Fruit fly (Drosophila melanogaster): ENCODE data around the gene CG8132.
A peak's percentile ranks its signal among the peaks of the same experiment; 100 is the strongest.

DNA sequence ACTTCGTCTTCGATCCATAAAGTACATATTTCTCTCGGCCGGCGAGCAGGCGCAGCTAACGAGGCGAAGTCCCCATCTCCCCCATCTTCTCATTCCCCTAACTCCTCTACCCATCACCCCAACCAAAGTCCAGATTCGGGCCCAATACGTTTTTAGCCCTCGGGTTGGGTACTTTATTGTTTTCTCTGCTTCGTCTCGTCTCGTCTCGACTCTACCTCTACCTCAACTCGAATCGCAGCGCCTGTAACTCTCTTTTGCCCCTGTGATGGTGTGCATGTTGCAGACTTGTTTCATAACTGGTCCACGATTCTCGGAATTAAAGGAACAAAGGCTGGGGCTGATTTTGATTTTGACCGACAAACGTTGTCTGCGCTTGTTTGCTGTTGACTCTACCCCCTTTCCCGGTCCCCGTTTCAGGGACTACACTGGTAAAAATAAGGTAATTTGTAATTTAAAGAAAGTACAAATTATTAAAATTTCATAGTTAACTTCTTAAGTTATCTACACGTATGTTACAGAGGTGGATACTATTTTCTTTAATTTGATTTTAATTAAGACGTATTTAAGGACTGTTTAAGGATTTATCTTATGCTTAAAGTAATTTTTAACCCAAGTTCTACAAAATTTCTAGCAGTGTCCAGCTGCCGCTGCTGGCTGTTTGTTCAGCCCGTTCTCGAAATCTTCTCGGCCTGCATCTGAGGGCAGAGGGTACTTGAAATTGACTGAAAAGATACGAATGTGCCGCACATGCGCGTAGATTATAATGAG, 22.5 kb upstream of the CG8132 start:
- TF ChIP-seq Ets96B (tag; optimal IDR thresholded peaks at IDR 0.05) = peak; percentile 88
- peak; percentile 64 for TF ChIP-seq CG8319 (GFP tag; optimal IDR thresholded peaks at IDR 0.05)
- TF ChIP-seq OdsH (GFP tag; optimal IDR thresholded peaks at IDR 0.05) = peak; percentile 71
- peak; percentile 77 for TF ChIP-seq Sox14 (GFP tag; optimal IDR thresholded peaks at IDR 0.05)
- TF ChIP-seq CG1621 (tag; optimal IDR thresholded peaks at IDR 0.05) = peak; percentile 75
- TF ChIP-seq Gug (GFP tag; IDR thresholded peaks at IDR 0.05) = peak; percentile 12; the same call in 1 of the 2 replicates
